Fruit fly (Drosophila melanogaster) whole organism, embryonic: Measurements from ENCODE around the gene Klp67A.

ENCODE experiments used
- Asciz ChIP-seq: fragments of 200-800 bp; sonication (Bioruptor generic); optimal IDR thresholded peaks from 2 replicates; lab custom pipeline; 2017; ENCODE audit warnings: missing biosample characterization, mild to moderate bottlenecking, missing genetic modification characterization, missing genetic modification reagents
- B-H2 ChIP-seq: fragments of 200-800 bp; sonication (Bioruptor generic); optimal IDR thresholded peaks from 2 replicates; lab custom pipeline; 2018; ENCODE audit warnings: missing biosample characterization, mild to moderate bottlenecking, missing genetic modification characterization
- Bgb ChIP-seq: fragments of 200-800 bp; sonication (Bioruptor generic); IDR thresholded peaks from 2 replicates; pipeline ENCODE4 v1.3.6; 2022; ENCODE audit warnings: missing biosample characterization, missing genetic modification characterization; ENCODE audit not compliant: partially characterized antibody
- CG12219 ChIP-seq: fragments of 200-800 bp; sonication (Bioruptor generic); optimal IDR thresholded peaks from 3 replicates; lab custom pipeline; 2018; ENCODE audit warnings: missing biosample characterization, mild to moderate bottlenecking, missing genetic modification characterization
- CG12391 ChIP-seq: fragments of 200-800 bp; sonication (Bioruptor generic); optimal IDR thresholded peaks from 3 replicates; lab custom pipeline; 2018; ENCODE audit warnings: missing biosample characterization, mild to moderate bottlenecking, missing genetic modification characterization, moderate library complexity
- CG1603 ChIP-seq: fragments of 200-800 bp; sonication (Bioruptor generic); optimal IDR thresholded peaks from 2 replicates; lab custom pipeline; 2019; ENCODE audit warnings: missing biosample characterization, mild to moderate bottlenecking, missing genetic modification characterization, moderate library complexity
- CG17361 ChIP-seq: fragments of 200-800 bp; sonication (Bioruptor generic); IDR thresholded peaks from 3 replicates; pipeline ENCODE4 v1.3.6; 2022; ENCODE audit warnings: missing biosample characterization, missing genetic modification characterization
- CG17829 ChIP-seq: fragments of 200-800 bp; optimal IDR thresholded peaks from 2 replicates; lab custom pipeline; 2019; ENCODE audit warnings: missing biosample characterization, mild to moderate bottlenecking, missing genetic modification characterization, moderate library complexity
- CG17912 ChIP-seq: fragments of 200-800 bp; sonication (Bioruptor generic); optimal IDR thresholded peaks from 2 replicates; lab custom pipeline; 2018; ENCODE audit warnings: missing biosample characterization, mild to moderate bottlenecking, missing genetic modification characterization
- CG33557 ChIP-seq: fragments of 200-800 bp; sonication (Bioruptor generic); optimal IDR thresholded peaks from 2 replicates; lab custom pipeline; 2019; ENCODE audit warnings: missing biosample characterization, mild to moderate bottlenecking, missing genetic modification characterization, moderate library complexity
- CG3847 ChIP-seq: fragments of 200-800 bp; sonication (Bioruptor generic); IDR thresholded peaks from 2 replicates; pipeline ENCODE4 v1.3.6; 2022; ENCODE audit warnings: missing biosample characterization, missing genetic modification characterization
- CG3995 ChIP-seq: fragments of 200-800 bp; sonication (Bioruptor generic); optimal IDR thresholded peaks from 3 replicates; lab custom pipeline; 2016; ENCODE audit warnings: missing biosample characterization, missing genetic modification characterization
- CG4617 ChIP-seq: fragments of 200-800 bp; sonication (Bioruptor generic); optimal IDR thresholded peaks from 3 replicates; lab custom pipeline; 2016; ENCODE audit warnings: missing biosample characterization, missing genetic modification characterization, borderline replicate concordance
- CG6654 ChIP-seq: fragments of 200-800 bp; sonication (Bioruptor generic); optimal IDR thresholded peaks from 2 replicates; lab custom pipeline; 2017; ENCODE audit warnings: missing biosample characterization, mild to moderate bottlenecking, missing genetic modification characterization
- CG6791 ChIP-seq: fragments of 200-800 bp; sonication (Bioruptor generic); IDR thresholded peaks from 3 replicates; pipeline ENCODE4 v1.3.6; 2022; ENCODE audit warnings: missing biosample characterization, missing genetic modification characterization; ENCODE audit not compliant: partially characterized antibody
- CG8924 ChIP-seq: fragments of 200-800 bp; optimal IDR thresholded peaks from 3 replicates; lab custom pipeline; 2019; ENCODE audit warnings: missing biosample characterization, mild to moderate bottlenecking, missing genetic modification characterization, moderate library complexity
- Chrac-16 ChIP-seq: fragments of 200-800 bp; sonication (Bioruptor generic); optimal IDR thresholded peaks from 3 replicates; lab custom pipeline; 2016; ENCODE audit warnings: missing biosample characterization, missing genetic modification characterization
- CkIIα-i1 ChIP-seq: fragments of 200-800 bp; sonication (Bioruptor generic); IDR thresholded peaks from 2 replicates; pipeline ENCODE4 v1.3.6; 2022; ENCODE audit warnings: missing biosample characterization, missing genetic modification characterization
- D19A ChIP-seq: fragments of 200-800 bp; optimal IDR thresholded peaks from 3 replicates; lab custom pipeline; 2019; ENCODE audit warnings: missing biosample characterization, mild to moderate bottlenecking, missing genetic modification characterization, moderate library complexity
- D19B ChIP-seq: fragments of 200-800 bp; sonication (Bioruptor generic); optimal IDR thresholded peaks from 2 replicates; lab custom pipeline; 2017; ENCODE audit warnings: missing biosample characterization, mild to moderate bottlenecking, missing genetic modification characterization
- Dip2 ChIP-seq: fragments of 200-800 bp; sonication (Bioruptor generic); IDR thresholded peaks from 2 replicates; pipeline ENCODE4 v1.3.6; 2022; ENCODE audit warnings: missing biosample characterization, missing genetic modification characterization
- E2f1 ChIP-seq: fragments of 200-800 bp; sonication (Bioruptor generic); IDR thresholded peaks from 2 replicates; pipeline ENCODE4 v1.3.6; 2022; ENCODE audit warnings: missing biosample characterization, missing genetic modification characterization
- Elba2 ChIP-seq: fragments of 200-800 bp; sonication (Bioruptor generic); optimal IDR thresholded peaks from 3 replicates; lab custom pipeline; 2016; ENCODE audit warnings: missing biosample characterization, missing genetic modification characterization
- Hr78 ChIP-seq, 2 experiments: fragments of 200-800 bp in 1 of 2; fragments of >200 bp in 1 of 2; sonication (Bioruptor generic) in 1 of 2; optimal IDR thresholded peaks; 2 replicates each; lab custom pipeline; 2017 to 2019; ENCODE audit warnings: missing biosample characterization in 2 of 2, missing genetic modification characterization in 2 of 2, mild to moderate bottlenecking in 1 of 2, moderate library complexity in 1 of 2
- Kr ChIP-seq: fragments of 200-800 bp; sonication (Bioruptor generic); optimal IDR thresholded peaks from 2 replicates; lab custom pipeline; 2017; ENCODE audit warnings: missing biosample characterization, mild to moderate bottlenecking, missing genetic modification characterization
- MBD-R2 ChIP-seq: fragments of 200-800 bp; sonication (Bioruptor generic); IDR thresholded peaks from 2 replicates; pipeline ENCODE4 v1.3.6; 2022; ENCODE audit warnings: missing biosample characterization, missing genetic modification characterization
- Med ChIP-seq: fragments of 200-800 bp; sonication (Bioruptor generic); peaks from one replicate; lab custom pipeline; 2016; ENCODE audit warnings: missing biosample characterization, missing genetic modification characterization, mild to moderate bottlenecking, inconsistent platforms, moderate library complexity
- Meics ChIP-seq: fragments of 200-800 bp; sonication (Bioruptor generic); optimal IDR thresholded peaks from 2 replicates; lab custom pipeline; 2017; ENCODE audit warnings: missing biosample characterization, mild to moderate bottlenecking, missing genetic modification characterization
- NC2α ChIP-seq: fragments of 200-800 bp; sonication (Bioruptor generic); optimal IDR thresholded peaks from 2 replicates; lab custom pipeline; 2016; ENCODE audit warnings: missing biosample characterization, missing genetic modification characterization
- Neu2 ChIP-seq: fragments of 200-800 bp; sonication (Bioruptor generic); optimal IDR thresholded peaks from 3 replicates; lab custom pipeline; 2016; ENCODE audit warnings: missing biosample characterization, missing genetic modification characterization, borderline replicate concordance
- Side ChIP-seq: fragments of 200-800 bp; sonication (Bioruptor generic); optimal IDR thresholded peaks from 2 replicates; lab custom pipeline; 2016; ENCODE audit warnings: missing biosample characterization, missing genetic modification characterization
- Sin3A ChIP-seq: fragments of >200 bp; optimal IDR thresholded peaks from 2 replicates; lab custom pipeline; 2018
- az2 ChIP-seq: fragments of 200-800 bp; sonication (Bioruptor generic); optimal IDR thresholded peaks from 3 replicates; lab custom pipeline; 2016; ENCODE audit warnings: missing biosample characterization, missing genetic modification characterization
- bowl ChIP-seq: fragments of 200-800 bp; sonication (Bioruptor generic); IDR thresholded peaks from 2 replicates; pipeline ENCODE4 v1.3.6; 2022; ENCODE audit warnings: missing biosample characterization, missing genetic modification characterization
- chif ChIP-seq, 2 experiments: fragments of 200-800 bp; sonication (Bioruptor generic); optimal IDR thresholded peaks; 3 replicates each; lab custom pipeline; 2016; ENCODE audit warnings: missing biosample characterization in 2 of 2, missing genetic modification characterization in 2 of 2
- dimm ChIP-seq: fragments of 200-800 bp; sonication (Bioruptor generic); IDR thresholded peaks from 2 replicates; pipeline ENCODE4 v1.3.6; 2022; ENCODE audit warnings: missing biosample characterization, missing genetic modification characterization
- dmrt11E ChIP-seq: fragments of 200-800 bp; sonication (Bioruptor generic); optimal IDR thresholded peaks from 3 replicates; lab custom pipeline; 2018; ENCODE audit warnings: missing biosample characterization, mild to moderate bottlenecking, missing genetic modification characterization, moderate library complexity
- dmrt99B ChIP-seq: fragments of 200-800 bp; sonication (Bioruptor generic); optimal IDR thresholded peaks from 2 replicates; lab custom pipeline; 2018; ENCODE audit warnings: missing biosample characterization, mild to moderate bottlenecking, missing genetic modification characterization, moderate library complexity
- dysf ChIP-seq: fragments of 200-800 bp; sonication (Bioruptor generic); IDR thresholded peaks from 3 replicates; pipeline ENCODE4 v1.3.6; 2022; ENCODE audit warnings: missing biosample characterization, missing genetic modification characterization
- fd102C ChIP-seq: fragments of 200-800 bp; sonication (Bioruptor generic); optimal IDR thresholded peaks from 2 replicates; lab custom pipeline; 2018; ENCODE audit warnings: missing biosample characterization, mild to moderate bottlenecking, missing genetic modification characterization, moderate library complexity
- fru ChIP-seq: fragments of >200 bp; optimal IDR thresholded peaks from 2 replicates; lab custom pipeline; 2017
- grau ChIP-seq: fragments of 200-800 bp; optimal IDR thresholded peaks from 3 replicates; lab custom pipeline; 2019; ENCODE audit warnings: missing biosample characterization, mild to moderate bottlenecking, missing genetic modification characterization, moderate library complexity
- hbn ChIP-seq: fragments of 200-800 bp; sonication (Bioruptor generic); IDR thresholded peaks from 2 replicates; pipeline ENCODE4 v1.3.6; 2022; ENCODE audit warnings: missing biosample characterization, missing genetic modification characterization; ENCODE audit not compliant: partially characterized antibody
- pfk ChIP-seq: fragments of 200-800 bp; sonication (Bioruptor generic); optimal IDR thresholded peaks from 2 replicates; lab custom pipeline; 2018; ENCODE audit warnings: missing biosample characterization, mild to moderate bottlenecking, missing genetic modification characterization, moderate library complexity
- pho ChIP-seq: fragments of 200-800 bp; sonication (Bioruptor generic); optimal IDR thresholded peaks from 2 replicates; lab custom pipeline; 2016; ENCODE audit warnings: missing biosample characterization, missing genetic modification characterization
- tup ChIP-seq: fragments of 200-800 bp; sonication (Bioruptor generic); optimal IDR thresholded peaks from 2 replicates; lab custom pipeline; 2016; ENCODE audit warnings: missing biosample characterization, mild to moderate bottlenecking, missing genetic modification characterization, moderate library complexity
- unpg ChIP-seq: fragments of 200-800 bp; sonication (Bioruptor generic); optimal IDR thresholded peaks from 3 replicates; lab custom pipeline; 2018; ENCODE audit warnings: missing biosample characterization, mild to moderate bottlenecking, missing genetic modification characterization, moderate library complexity
- usp ChIP-seq: fragments of >200 bp; optimal IDR thresholded peaks from 2 replicates; lab custom pipeline; 2017; ENCODE audit warnings: missing biosample characterization, missing genetic modification characterization
- vnd ChIP-seq: fragments of 200-800 bp; sonication (Bioruptor generic); IDR thresholded peaks from 3 replicates; pipeline ENCODE4 v1.3.6; 2022; ENCODE audit warnings: missing biosample characterization, missing genetic modification characterization; ENCODE audit not compliant: partially characterized antibody
- wdn ChIP-seq: fragments of 200-800 bp; sonication (Bioruptor generic); IDR thresholded peaks from 2 replicates; pipeline ENCODE4 v1.3.6; 2022; ENCODE audit warnings: missing biosample characterization, missing genetic modification characterization
- zen ChIP-seq: fragments of 200-800 bp; sonication (Bioruptor generic); optimal IDR thresholded peaks from 3 replicates; lab custom pipeline; 2018; ENCODE audit warnings: missing biosample characterization, mild to moderate bottlenecking, missing genetic modification characterization, moderate library complexity

Gene Klp67A

dm6 chr3L:9381602-9382001 is 14.8 kb upstream of the Klp67A start, which contains the start of gene Hsp23 (continued):
- no peak for TF ChIP-seq dimm (GFP tag; lab: Robert Waterston, UW)
- no peak for TF ChIP-seq pfk
- TF ChIP-seq fd102C, result no peak
- TF ChIP-seq MBD-R2, result 0 out of 2 replicates have a peak, but pooled peaks have one; percentile 9
- TF ChIP-seq hbn, result no peak
- no peak for TF ChIP-seq Dip2 (GFP tag; lab: Robert Waterston, UW)
- TF ChIP-seq wdn (GFP tag; lab: Robert Waterston, UW), result no peak
- TF ChIP-seq D19A (tag; lab: Kevin White, UChicago), result peak; percentile 11
- no peak for TF ChIP-seq Meics (GFP tag; lab: Kevin White, UChicago)
- no peak for TF ChIP-seq Chrac-16 (GFP tag; lab: Kevin White, UChicago)
- TF ChIP-seq Kr (GFP tag; lab: Kevin White, UChicago), result no peak
- TF ChIP-seq az2 (GFP tag; lab: Kevin White, UChicago), result no peak
- no peak for TF ChIP-seq pho (GFP tag; lab: Kevin White, UChicago)
- no peak for TF ChIP-seq E2f1 (GFP tag; lab: Robert Waterston, UW)
- TF ChIP-seq fru, result no peak
- peak; percentile 17; the same call in 1 of the 2 replicates for TF ChIP-seq Bgb (GFP tag; lab: Robert Waterston, UW)
- no peak for TF ChIP-seq CG6654 (GFP tag; lab: Kevin White, UChicago)
- no peak for TF ChIP-seq unpg
- no peak for TF ChIP-seq CG3847 (GFP tag; lab: Robert Waterston, UW)
- TF ChIP-seq CG12219 (GFP tag; lab: Kevin White, UChicago), result no peak
- TF ChIP-seq Hr78 (GFP tag; optimal IDR thresholded peaks at IDR 0.05; lab: Kevin White, UChicago), result no peak
- TF ChIP-seq CG1603 (tag; lab: Kevin White, UChicago), result peak; percentile 9
- TF ChIP-seq CG3995, result no peak
- no peak for TF ChIP-seq CG8924 (tag; lab: Kevin White, UChicago)
- no peak for TF ChIP-seq dmrt11E (tag; lab: Kevin White, UChicago)
- TF ChIP-seq CG17912 (GFP tag; lab: Kevin White, UChicago), result no peak
- TF ChIP-seq CG17361 (GFP tag; lab: Robert Waterston, UW), result no peak
- no peak for TF ChIP-seq dmrt99B
- TF ChIP-seq vnd (GFP tag; lab: Robert Waterston, UW), result no peak
- TF ChIP-seq B-H2 (GFP tag; lab: Kevin White, UChicago), result no peak
- no peak for TF ChIP-seq Sin3A (lab: Kevin White, UChicago)
- TF ChIP-seq tup, result no peak
- no peak for TF ChIP-seq CG4617 (GFP tag; lab: Kevin White, UChicago)
- peak; percentile 57; the same call in 2 of the 3 replicates for TF ChIP-seq CG6791 (GFP tag; lab: Robert Waterston, UW)
- TF ChIP-seq Med (GFP tag; lab: Kevin White, UChicago), result peak; percentile 64
- TF ChIP-seq Neu2 (GFP tag; lab: Kevin White, UChicago), result no peak
- no peak for TF ChIP-seq Side (GFP tag; lab: Kevin White, UChicago)
- peak; percentile 11 for TF ChIP-seq CG33557 (GFP tag; lab: Kevin White, UChicago)
- no peak for TF ChIP-seq Asciz (GFP tag; lab: Kevin White, UChicago)
- no peak for TF ChIP-seq NC2α
- no peak for TF ChIP-seq dysf (GFP tag; lab: Robert Waterston, UW)
- TF ChIP-seq zen (tag; lab: Kevin White, UChicago), result no peak
- no peak for TF ChIP-seq bowl (GFP tag; lab: Robert Waterston, UW)
- no peak for TF ChIP-seq CG17829 (tag; lab: Kevin White, UChicago)
- TF ChIP-seq CkIIα-i1, result no peak
- no peak for TF ChIP-seq usp
- TF ChIP-seq Elba2 (GFP tag; lab: Kevin White, UChicago), result no peak
- TF ChIP-seq CG12391 (tag; lab: Kevin White, UChicago), result no peak
- no peak for TF ChIP-seq chif (GFP tag; optimal IDR thresholded peaks at IDR 0.05; lab: Kevin White, UChicago)
- no peak for TF ChIP-seq grau (tag; lab: Kevin White, UChicago)
- no peak for TF ChIP-seq D19B
